Worm (Caenorhabditis elegans): ENCODE results near the gene mksr-1.

DNA sequence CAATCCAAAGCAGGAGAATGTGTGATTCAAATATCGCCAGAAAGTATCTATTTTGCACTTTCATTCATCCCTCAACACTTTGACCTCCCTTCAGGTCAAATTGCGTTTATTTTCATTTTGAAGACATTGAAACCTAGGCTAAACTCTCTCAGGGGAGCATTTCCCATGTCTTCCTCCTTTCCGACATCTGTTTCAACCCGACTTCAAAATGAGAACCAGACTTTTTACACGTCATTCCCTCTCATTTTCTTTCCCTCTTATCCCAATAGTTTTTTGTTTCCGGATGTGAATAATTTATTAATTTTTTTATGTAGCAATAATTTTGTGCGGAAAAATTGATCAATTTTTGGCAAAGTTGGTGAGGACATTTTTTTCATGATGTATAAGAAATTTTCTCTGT is 16.0 kb downstream of the mksr-1 start:
- no peak for TF ChIP-seq hmg-4 (GFP tag; optimal IDR thresholded peaks at IDR 0.05)
- TF ChIP-seq ama-1 (optimal IDR thresholded peaks at IDR 0.05): no peak
- TF ChIP-seq B0310.2 (tag; optimal IDR thresholded peaks at IDR 0.05): no peak
- TF ChIP-seq ets-7 (tag; optimal IDR thresholded peaks at IDR 0.05): no peak
- TF ChIP-seq F13C5.2 (tag; optimal IDR thresholded peaks at IDR 0.05): no peak
- TF ChIP-seq sea-1 (GFP tag; conservative IDR thresholded peaks at IDR 0.05): no peak
- TF ChIP-seq flt-1 (GFP tag; IDR thresholded peaks at IDR 0.05): no peak
- TF ChIP-seq hnd-1 (tag; optimal IDR thresholded peaks at IDR 0.05): no peak
- TF ChIP-seq scrt-1 (GFP tag; IDR thresholded peaks at IDR 0.05): no peak
- no peak for TF ChIP-seq aly-1 (tag; optimal IDR thresholded peaks at IDR 0.05)
- TF ChIP-seq hmbx-1 (tag; optimal IDR thresholded peaks at IDR 0.05): no peak
- no peak for TF ChIP-seq ceh-36 (tag; optimal IDR thresholded peaks at IDR 0.05)
- TF ChIP-seq pes-1 (GFP tag; IDR thresholded peaks at IDR 0.05): no peak
- no peak for TF ChIP-seq tra-4 (tag; optimal IDR thresholded peaks at IDR 0.05)
